Worm (Caenorhabditis elegans) whole organism, late embryonic: ENCODE data around the gene asp-18.

Source experiments
- ceh-22 ChIP-seq: sonication (generic microtip); optimal IDR thresholded peaks from 2 replicates; lab custom pipeline; 2017; ENCODE audit warnings: missing biosample characterization, missing genetic modification characterization
- ceh-6 ChIP-seq: fragments of 200-800 bp; sonication (Bioruptor generic); optimal IDR thresholded peaks from 2 replicates; lab custom pipeline; 2018; ENCODE audit warnings: mild to moderate bottlenecking, missing genetic modification characterization, missing compliant biosample characterization
- fkh-10 ChIP-seq: fragments of 150-350 bp; optimal IDR thresholded peaks from 2 replicates; lab custom pipeline; 2014; ENCODE audit warnings: missing biosample characterization, missing genetic modification reagents, missing genetic modification characterization
- hlh-30 ChIP-seq: sonication (generic microtip); optimal IDR thresholded peaks from 2 replicates; lab custom pipeline; 2017; ENCODE audit warnings: antibody characterized with exemption, missing genetic modification characterization, missing compliant biosample characterization; ENCODE audit not compliant: insufficient read depth
- madf-2 ChIP-seq: sonication (generic microtip); optimal IDR thresholded peaks from 2 replicates; lab custom pipeline; 2017; ENCODE audit warnings: missing genetic modification characterization, missing compliant biosample characterization
- nfya-1 ChIP-seq: sonication (generic microtip); optimal IDR thresholded peaks from 2 replicates; lab custom pipeline; 2017; ENCODE audit warnings: missing genetic modification characterization, mild to moderate bottlenecking, missing compliant biosample characterization, antibody characterized with exemption, moderate library complexity
- nhr-11 ChIP-seq: fragments of 150-350 bp; optimal IDR thresholded peaks from 2 replicates; lab custom pipeline; 2014; ENCODE audit warnings: missing biosample characterization, missing genetic modification characterization
- sox-4 ChIP-seq: sonication (generic microtip); optimal IDR thresholded peaks from 2 replicates; lab custom pipeline; 2017; ENCODE audit warnings: mild to moderate bottlenecking, missing genetic modification characterization, inconsistent platforms, missing compliant biosample characterization
- tbx-2 ChIP-seq: sonication (generic microtip); optimal IDR thresholded peaks from 2 replicates; lab custom pipeline; 2016; ENCODE audit warnings: missing genetic modification characterization, missing compliant biosample characterization
- unc-55 ChIP-seq: sonication (generic microtip); optimal IDR thresholded peaks from 2 replicates; lab custom pipeline; 2017; ENCODE audit warnings: missing biosample characterization, missing genetic modification reagents, missing genetic modification characterization

- TF ChIP-seq nfya-1 (tag; lab: Kevin White, UChicago) (no peak), sox-4 (no peak), unc-55 (GFP tag; lab: Kevin White, UChicago) (no peak), hlh-30 (tag; lab: Kevin White, UChicago) (no peak), nhr-11 (tag; lab: Kevin White, UChicago) (no peak), madf-2 (tag; lab: Kevin White, UChicago) (no peak), fkh-10 (GFP tag; lab: Kevin White, UChicago) (no peak), ceh-6 (GFP tag; lab: Kevin White, UChicago) (no peak), tbx-2 (no peak), ceh-22 (tag; lab: Kevin White, UChicago) (no peak)
Observed at ce11 chrV:18729324-18729924, 2.1 kb downstream of the asp-18 start, which contains the start of gene asp-19.
